Worm (Caenorhabditis elegans) whole organism, L3 larva: ENCODE data around the gene F28A10.7.

Experiments used
- R02D3.7 ChIP-seq: fragments of 150-350 bp; optimal IDR thresholded peaks from 2 replicates; lab custom pipeline; 2014; ENCODE audit warnings: missing biosample characterization, missing genetic modification characterization
- ZK546.5 ChIP-seq: sonication (generic microtip); optimal IDR thresholded peaks from 2 replicates; lab custom pipeline; 2017; ENCODE audit warnings: missing biosample characterization, missing genetic modification characterization
- aly-2 ChIP-seq: fragments of 150-350 bp; optimal IDR thresholded peaks from 2 replicates; lab custom pipeline; 2014; ENCODE audit warnings: missing biosample characterization, missing genetic modification characterization
- ama-1 ChIP-seq: fragments of 150-350 bp; optimal IDR thresholded peaks from 2 replicates; lab custom pipeline; 2018
- ceh-16 ChIP-seq: sonication (generic microtip); optimal IDR thresholded peaks from 2 replicates; lab custom pipeline; 2017; ENCODE audit warnings: missing biosample characterization, missing genetic modification characterization
- ceh-28 ChIP-seq: fragments of 150-350 bp; optimal IDR thresholded peaks from 2 replicates; lab custom pipeline; 2014; ENCODE audit warnings: missing biosample characterization, missing genetic modification reagents, missing genetic modification characterization
- ceh-82 ChIP-seq: fragments of 150-350 bp; optimal IDR thresholded peaks from 2 replicates; lab custom pipeline; 2014; ENCODE audit warnings: missing biosample characterization, missing genetic modification characterization
- ceh-9 ChIP-seq: sonication (generic microtip); optimal IDR thresholded peaks from 2 replicates; lab custom pipeline; 2018; ENCODE audit warnings: missing biosample characterization, missing genetic modification characterization
- daf-12 ChIP-seq: fragments of 150-350 bp; optimal IDR thresholded peaks from 2 replicates; lab custom pipeline; 2014; ENCODE audit warnings: missing biosample characterization, missing genetic modification reagents, missing genetic modification characterization
- egl-5 ChIP-seq: fragments of 150-350 bp; optimal IDR thresholded peaks from 2 replicates; lab custom pipeline; 2017; ENCODE audit warnings: missing biosample characterization, missing genetic modification reagents, missing genetic modification characterization, inconsistent platforms
- elt-1 ChIP-seq: fragments of 150-350 bp; optimal IDR thresholded peaks from 2 replicates; lab custom pipeline; 2014; ENCODE audit warnings: missing biosample characterization, missing genetic modification characterization
- elt-2 ChIP-seq: sonication (generic microtip); optimal IDR thresholded peaks from 2 replicates; lab custom pipeline; 2016; ENCODE audit warnings: missing genetic modification reagents, mild to moderate bottlenecking, missing genetic modification characterization, missing compliant biosample characterization
- elt-3 ChIP-seq, 3 experiments: fragments of 150-350 bp in 1 of 3; sonication (generic microtip) in 2 of 3; optimal IDR thresholded peaks; 2 replicates in 2 of 3; 4 replicates in 1 of 3; lab custom pipeline; 2014 to 2017; ENCODE audit warnings: missing biosample characterization in 3 of 3, missing genetic modification characterization in 3 of 3
- fkh-10 ChIP-seq: sonication (generic microtip); optimal IDR thresholded peaks from 2 replicates; lab custom pipeline; 2017; ENCODE audit warnings: missing biosample characterization, missing genetic modification reagents, missing genetic modification characterization
- fkh-2 ChIP-seq: fragments of 150-350 bp; optimal IDR thresholded peaks from 2 replicates; lab custom pipeline; 2014; ENCODE audit warnings: missing biosample characterization, missing genetic modification reagents, missing genetic modification characterization
- fos-1 ChIP-seq: fragments of 150-350 bp; optimal IDR thresholded peaks from 2 replicates; lab custom pipeline; 2014; ENCODE audit warnings: missing biosample characterization, missing genetic modification characterization
- hmg-11 ChIP-seq: sonication (generic microtip); optimal IDR thresholded peaks from 2 replicates; lab custom pipeline; 2016; ENCODE audit warnings: missing genetic modification characterization, missing compliant biosample characterization
- lin-15B ChIP-seq: fragments of 150-350 bp; optimal IDR thresholded peaks from 2 replicates; lab custom pipeline; 2014; ENCODE audit warnings: missing biosample characterization, missing genetic modification characterization
- lin-39 ChIP-seq: fragments of 150-350 bp; optimal IDR thresholded peaks from 2 replicates; lab custom pipeline; 2018; ENCODE audit warnings: missing biosample characterization, missing genetic modification reagents, missing genetic modification characterization
- lsy-12 ChIP-seq: sonication (generic microtip); optimal IDR thresholded peaks from 2 replicates; lab custom pipeline; 2016; ENCODE audit warnings: mild to moderate bottlenecking, missing genetic modification characterization, missing compliant biosample characterization
- mml-1 ChIP-seq: fragments of 150-350 bp; sonication (generic microtip); optimal IDR thresholded peaks from 3 replicates; lab custom pipeline; 2014; ENCODE audit warnings: missing biosample characterization, missing genetic modification characterization
- nhr-11 ChIP-seq: fragments of 150-350 bp; optimal IDR thresholded peaks from 2 replicates; lab custom pipeline; 2014; ENCODE audit warnings: missing biosample characterization, missing genetic modification characterization
- nhr-12 ChIP-seq: fragments of 150-350 bp; optimal IDR thresholded peaks from 2 replicates; lab custom pipeline; 2014; ENCODE audit warnings: missing biosample characterization, missing genetic modification characterization
- nhr-237 ChIP-seq: fragments of 150-350 bp; optimal IDR thresholded peaks from 2 replicates; lab custom pipeline; 2014; ENCODE audit warnings: missing biosample characterization, missing genetic modification characterization
- nhr-43 ChIP-seq: sonication (generic microtip); optimal IDR thresholded peaks from 2 replicates; lab custom pipeline; 2016; ENCODE audit warnings: mild to moderate bottlenecking, missing genetic modification characterization, missing compliant biosample characterization; ENCODE audit not compliant: poor library complexity, severe bottlenecking
- nhr-76 ChIP-seq: fragments of 150-350 bp; sonication (generic microtip); optimal IDR thresholded peaks from 5 replicates; lab custom pipeline; 2014; ENCODE audit warnings: missing biosample characterization, missing genetic modification characterization
- nhr-77 ChIP-seq: fragments of 150-350 bp; optimal IDR thresholded peaks from 2 replicates; lab custom pipeline; 2014; ENCODE audit warnings: missing biosample characterization, missing genetic modification characterization
- pha-4 ChIP-seq: fragments of 150-350 bp; optimal IDR thresholded peaks from 2 replicates; lab custom pipeline; 2014; ENCODE audit warnings: missing biosample characterization, missing genetic modification reagents, missing genetic modification characterization
- skn-1 ChIP-seq: fragments of 150-350 bp; optimal IDR thresholded peaks from 2 replicates; lab custom pipeline; 2014; ENCODE audit warnings: missing biosample characterization, missing genetic modification characterization
- snpc-4 ChIP-seq: fragments of 150-350 bp; optimal IDR thresholded peaks from 2 replicates; lab custom pipeline; 2014; ENCODE audit warnings: missing biosample characterization, missing genetic modification characterization
- tbx-2 ChIP-seq: sonication (generic microtip); optimal IDR thresholded peaks from 2 replicates; lab custom pipeline; 2016; ENCODE audit warnings: mild to moderate bottlenecking, missing genetic modification characterization, missing compliant biosample characterization
- unc-39 ChIP-seq: sonication (generic microtip); optimal IDR thresholded peaks from 4 replicates; lab custom pipeline; 2017; ENCODE audit warnings: missing biosample characterization, missing genetic modification characterization
- ztf-4 ChIP-seq: fragments of 150-350 bp; optimal IDR thresholded peaks from 2 replicates; lab custom pipeline; 2014; ENCODE audit warnings: missing biosample characterization, missing genetic modification characterization

Gene F28A10.7

ce11 chrII:812917-813316 is 32.6 kb downstream of the F28A10.7 start, which contains the start of gene F46F5.5:
Gene F46F5.5, minus strand, starts transcription at chrII:813017.
- TF ChIP-seq elt-3 (tag; optimal IDR thresholded peaks at IDR 0.05; lab: Kevin White, UChicago): no peak
- TF ChIP-seq elt-2 (tag; lab: Kevin White, UChicago): no peak
- no peak for TF ChIP-seq R02D3.7 (tag; lab: Kevin White, UChicago)

ce11 chrII:808457-808856 is 37.1 kb downstream of the F28A10.7 start, which contains the start of gene F46F5.11:
Gene F46F5.11, plus strand, starts transcription at chrII:808757.
- TF ChIP-seq lin-39 (tag; lab: Kevin White, UChicago) (no peak), elt-1 (no peak), fkh-10 (GFP tag; lab: Kevin White, UChicago) (no peak), nhr-237 (tag; lab: Kevin White, UChicago) (no peak), egl-5 (tag; lab: Kevin White, UChicago) (no peak), ama-1 (lab: Kevin White, UChicago) (no peak), unc-39 (no peak)

- TF ChIP-seq snpc-4 (tag; lab: Kevin White, UChicago) (no peak), ceh-16 (no peak), lin-15B (tag; lab: Kevin White, UChicago) (no peak), nhr-43 (tag; lab: Kevin White, UChicago) (no peak), elt-3 (tag; optimal IDR thresholded peaks at IDR 0.05; lab: Kevin White, UChicago) (no peak), ceh-9 (no peak), ceh-28 (tag; lab: Kevin White, UChicago) (no peak), fkh-10 (GFP tag; lab: Kevin White, UChicago) (no peak), R02D3.7 (tag; lab: Kevin White, UChicago) (no peak), skn-1 (tag; lab: Kevin White, UChicago) (no peak), hmg-11 (tag; lab: Kevin White, UChicago) (no peak), nhr-12 (tag; lab: Kevin White, UChicago) (no peak), ceh-82 (no peak), elt-1 (no peak), nhr-237 (tag; lab: Kevin White, UChicago) (no peak), nhr-77 (tag; lab: Kevin White, UChicago) (no peak), lsy-12 (tag; lab: Kevin White, UChicago) (no peak), nhr-76 (no peak), egl-5 (tag; lab: Kevin White, UChicago) (no peak), nhr-11 (tag; lab: Kevin White, UChicago) (no peak)
- TF ChIP-seq, all 47 proteins: peak for 0
Measured at ce11 chrII:803009-803408, 42.5 kb downstream of the F28A10.7 start, which contains the start of gene F46F5.13. Gene F46F5.13, plus strand, starts transcription at chrII:803309.

ce11 chrII:799700-800099 is 45.8 kb downstream of the F28A10.7 start, which contains the start of gene F46F5.14:
Gene F46F5.14, plus strand, starts transcription at chrII:800000.
- TF ChIP-seq ama-1 (lab: Kevin White, UChicago) (no peak), mml-1 (tag; lab: Kevin White, UChicago) (no peak), hmg-11 (tag; lab: Kevin White, UChicago) (no peak), unc-39 (no peak), skn-1 (tag; lab: Kevin White, UChicago) (no peak), elt-2 (tag; lab: Kevin White, UChicago) (no peak)

- TF ChIP-seq fkh-2 (no peak), aly-2 (tag; lab: Kevin White, UChicago) (no peak), elt-2 (tag; lab: Kevin White, UChicago) (no peak), pha-4 (tag; lab: Kevin White, UChicago) (no peak), daf-12 (no peak), ZK546.5 (tag; lab: Kevin White, UChicago) (no peak), tbx-2 (tag; lab: Kevin White, UChicago) (no peak), fkh-10 (GFP tag; lab: Kevin White, UChicago) (no peak), fos-1 (no peak), ztf-4 (tag; lab: Kevin White, UChicago) (no peak), nhr-237 (tag; lab: Kevin White, UChicago) (no peak)
- TF ChIP-seq, all 47 proteins: peak for 0
Measured at ce11 chrII:797445-797844, 48.1 kb downstream of the F28A10.7 start.
